Worm (Caenorhabditis elegans) whole organism, mixed stage, embryonic: ENCODE data around the gene F55G7.4.

Source experiments
- ceh-39 ChIP-seq: fragments of 150-350 bp; optimal IDR thresholded peaks from 2 replicates; lab custom pipeline; 2014; ENCODE audit warnings: missing biosample characterization, missing genetic modification characterization
- ces-1 ChIP-seq: fragments of 150-350 bp; optimal IDR thresholded peaks from 2 replicates; lab custom pipeline; 2014; ENCODE audit warnings: missing biosample characterization, missing genetic modification reagents, missing genetic modification characterization
- ham-2 ChIP-seq: fragments of 200-800 bp; sonication (Bioruptor generic); optimal IDR thresholded peaks from 2 replicates; lab custom pipeline; 2018; ENCODE audit warnings: mild to moderate bottlenecking, missing genetic modification characterization, missing compliant biosample characterization
- lsy-2 ChIP-seq: fragments of 150-350 bp; optimal IDR thresholded peaks from 2 replicates; lab custom pipeline; 2014; ENCODE audit warnings: missing biosample characterization, missing genetic modification characterization
- nhr-12 ChIP-seq: fragments of 150-350 bp; optimal IDR thresholded peaks from 2 replicates; lab custom pipeline; 2014; ENCODE audit warnings: missing biosample characterization, missing genetic modification characterization
- unc-39 ChIP-seq: fragments of 150-350 bp; optimal IDR thresholded peaks from 2 replicates; lab custom pipeline; 2014; ENCODE audit warnings: missing biosample characterization, missing genetic modification characterization

DNA sequence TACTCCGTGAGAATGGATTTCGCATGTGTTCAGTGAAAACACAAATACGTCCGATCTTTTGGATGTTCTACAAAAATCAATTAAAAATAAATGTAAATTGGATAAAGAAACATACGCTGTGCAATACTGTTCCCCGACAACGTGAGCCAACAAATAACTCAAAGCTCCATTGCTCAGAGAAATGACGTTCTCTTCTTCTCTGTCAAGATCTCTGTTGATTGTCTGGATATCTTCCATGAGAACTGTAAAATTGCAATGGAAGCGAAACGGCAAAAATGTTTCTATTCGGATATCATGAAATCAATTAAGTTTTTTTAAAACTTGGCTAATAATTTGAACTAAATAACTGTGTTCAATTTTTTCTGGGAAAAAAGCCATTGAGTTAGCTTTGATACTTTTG lies 31.0 kb upstream of the F55G7.4 start:
- TF ChIP-seq ces-1 (no peak), lsy-2 (no peak), ceh-39 (no peak), ham-2 (GFP tag; lab: Kevin White, UChicago) (no peak), unc-39 (tag; lab: Kevin White, UChicago) (no peak), nhr-12 (tag; lab: Kevin White, UChicago) (no peak)
